Worm (Caenorhabditis elegans): ENCODE measurements around the gene C46C2.5.

The C46C2.5 gene

DNA sequence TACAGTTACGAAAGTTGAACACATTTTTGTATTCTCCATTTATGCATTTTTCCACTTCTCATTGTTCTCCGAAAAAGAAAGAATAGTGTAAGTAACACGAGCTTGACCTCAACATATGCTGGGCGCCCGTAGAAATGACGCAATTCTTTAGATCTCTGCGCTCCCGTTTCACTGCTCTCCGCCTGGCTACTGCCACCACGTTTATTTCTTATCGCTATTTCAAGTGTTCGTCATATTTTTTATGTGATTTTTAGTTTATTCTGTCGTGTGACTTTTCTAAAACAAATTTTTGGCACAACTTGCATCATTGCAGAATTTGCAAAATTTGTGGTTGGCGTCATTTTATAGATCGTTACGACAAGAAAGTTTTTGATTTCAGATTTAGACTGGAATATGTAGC, 24.5 kb upstream of the C46C2.5 start (continued):
- TF ChIP-seq lin-39 (tag; optimal IDR thresholded peaks at IDR 0.05) (no peak), ztf-7 (tag; optimal IDR thresholded peaks at IDR 0.05) (no peak), hlh-11 (tag; optimal IDR thresholded peaks at IDR 0.05) (peak; percentile 63), lin-1 (GFP tag; IDR thresholded peaks at IDR 0.05) (no peak), daf-16 (GFP tag; optimal IDR thresholded peaks at IDR 0.05) (no peak), daf-16 (tag; optimal IDR thresholded peaks at IDR 0.05) (peak; percentile 26), hmg-1.1 (GFP tag; IDR thresholded peaks at IDR 0.05) (no peak), cey-2 (tag; optimal IDR thresholded peaks at IDR 0.05; ENCODE audit: borderline replicate concordance, insufficient read depth) (no peak), madf-9 (GFP tag; conservative IDR thresholded peaks at IDR 0.05) (no peak), mdt-29 (GFP tag; IDR thresholded peaks at IDR 0.05) (no peak), unc-130 (GFP tag; optimal IDR thresholded peaks at IDR 0.05) (no peak), nhr-102 (tag; optimal IDR thresholded peaks at IDR 0.05) (no peak), dmd-6 (GFP tag; IDR thresholded peaks at IDR 0.05) (peak; percentile 57; the same call in 1 of the 2 replicates), attf-4 (tag; optimal IDR thresholded peaks at IDR 0.05) (no peak), mxl-3 (GFP tag; optimal IDR thresholded peaks at IDR 0.05) (peak; percentile 15), nhr-6 (tag; optimal IDR thresholded peaks at IDR 0.05) (no peak), madf-5 (GFP tag; IDR thresholded peaks at IDR 0.05) (no peak), lin-38 (GFP tag; IDR thresholded peaks at IDR 0.05) (no peak), ZK546.5 (tag; optimal IDR thresholded peaks at IDR 0.05) (no peak), php-3 (GFP tag; IDR thresholded peaks at IDR 0.05) (peak; percentile 26; the same call in 1 of the 2 replicates), egl-27 (tag; optimal IDR thresholded peaks at IDR 0.05) (no peak), set-16 (GFP tag; IDR thresholded peaks at IDR 0.05) (no peak), pqm-1 (tag; optimal IDR thresholded peaks at IDR 0.05) (peak; percentile 67), mes-2 (tag; optimal IDR thresholded peaks at IDR 0.05; ENCODE audit: poor library complexity, severe bottlenecking) (peak; percentile 9), ceh-62 (tag; optimal IDR thresholded peaks at IDR 0.05) (no peak), spr-1 (tag; optimal IDR thresholded peaks at IDR 0.05) (no peak)

DNA sequence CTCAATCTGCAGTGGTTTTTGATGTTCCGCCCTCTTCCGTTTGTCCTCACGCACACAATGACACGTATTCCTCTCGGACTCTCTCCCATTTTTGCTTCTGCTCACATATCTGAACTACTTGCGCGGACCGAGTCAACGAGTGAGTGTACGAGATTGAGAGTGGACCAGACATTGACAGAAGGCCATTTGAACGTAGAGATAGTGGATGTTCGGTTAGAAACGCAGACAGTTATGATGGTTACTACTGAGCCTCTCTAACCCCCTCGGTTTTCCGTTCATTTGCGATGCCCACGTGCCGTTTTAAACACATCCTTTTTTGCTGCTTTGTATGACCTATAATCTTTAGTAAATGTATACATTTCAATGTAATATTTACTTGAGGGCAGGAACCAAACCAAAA, 24.0 kb upstream of the C46C2.5 start:
- no peak for TF ChIP-seq hlh-11 (tag; optimal IDR thresholded peaks at IDR 0.05)
- peak; percentile 45 for TF ChIP-seq mep-1 (tag; optimal IDR thresholded peaks at IDR 0.05)
- TF ChIP-seq aha-1 (tag) = peak; percentile 99
- TF ChIP-seq lsy-2 (tag; optimal IDR thresholded peaks at IDR 0.05) = peak; percentile 12 to 58
- peak; percentile 27 for TF ChIP-seq rbr-2 (tag; optimal IDR thresholded peaks at IDR 0.05)
- no peak for TF ChIP-seq T26A8.4 (GFP tag; IDR thresholded peaks at IDR 0.05)
- TF ChIP-seq mdl-1 (tag; optimal IDR thresholded peaks at IDR 0.05) = peak in 1 of 2 experiments; percentile 92
- peak; percentile 60 for TF ChIP-seq mes-2 (tag; optimal IDR thresholded peaks at IDR 0.05; ENCODE audit: poor library complexity, severe bottlenecking)
- TF ChIP-seq hlh-30 (tag; optimal IDR thresholded peaks at IDR 0.05; ENCODE audit: insufficient read depth) = peak; percentile 60
- peak; percentile 19 for TF ChIP-seq mxl-3 (GFP tag; optimal IDR thresholded peaks at IDR 0.05)
- TF ChIP-seq nhr-102 (tag; optimal IDR thresholded peaks at IDR 0.05) = no peak
- peak in 1 of 2 experiments; percentile 36 for TF ChIP-seq hif-1 (tag; optimal IDR thresholded peaks at IDR 0.05)
- TF ChIP-seq ceh-20 (GFP tag; IDR thresholded peaks at IDR 0.05) = 0 out of 2 replicates have a peak, but pooled peaks have one; percentile 32
- TF ChIP-seq fkh-10 (GFP tag; optimal IDR thresholded peaks at IDR 0.05) = peak; percentile 6

DNA sequence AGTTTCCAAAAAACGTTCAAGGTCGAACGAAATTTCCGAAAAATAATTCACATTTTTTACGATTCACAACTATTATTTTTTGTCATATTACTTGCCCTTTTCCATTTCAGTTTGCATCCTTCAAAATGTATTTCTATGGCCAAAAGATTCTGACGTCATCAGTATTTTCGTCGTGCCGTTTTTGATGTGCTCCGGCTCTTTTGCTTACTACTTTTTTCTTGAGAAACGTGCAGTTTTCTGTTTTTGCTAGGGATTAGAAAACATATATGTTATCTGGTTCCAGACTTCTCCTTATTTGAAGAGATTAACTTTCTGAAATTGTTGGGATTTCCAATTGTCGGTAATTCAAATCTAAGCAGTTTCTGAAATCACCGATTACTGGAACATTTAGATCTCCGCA, 23.4 kb upstream of the C46C2.5 start:
- TF ChIP-seq daf-19 (GFP tag; conservative IDR thresholded peaks at IDR 0.05) = no peak
- peak in 1 of 2 experiments; percentile 26 for TF ChIP-seq lsy-2 (tag; optimal IDR thresholded peaks at IDR 0.05)
- TF ChIP-seq ctbp-1 (GFP tag; IDR thresholded peaks at IDR 0.05) = no peak
- TF ChIP-seq hif-1 (tag; optimal IDR thresholded peaks at IDR 0.05) = peak in 1 of 2 experiments; percentile 95
- TF ChIP-seq zfp-3 (GFP tag; conservative IDR thresholded peaks at IDR 0.05) = no peak
- peak; percentile 97 for TF ChIP-seq aha-1 (tag)
- no peak for TF ChIP-seq hlh-30 (tag; optimal IDR thresholded peaks at IDR 0.05; ENCODE audit: insufficient read depth)

All from whole organism, L4 larva.